Worm (Caenorhabditis elegans) whole organism, young adult: ENCODE measurements around the gene F44D12.8.

Experiments used
- B0261.1 ChIP-seq: sonication (generic microtip); optimal IDR thresholded peaks from 2 replicates; lab custom pipeline; 2016; ENCODE audit warnings: mild to moderate bottlenecking, missing genetic modification characterization, moderate library complexity, missing compliant biosample characterization
- D2030.7 ChIP-seq: fragments of 200-800 bp; sonication (Bioruptor generic); IDR thresholded peaks from 2 replicates; pipeline ENCODE4 v1.3.6; 2022; ENCODE audit warnings: missing genetic modification reagents, missing genetic modification characterization, missing compliant biosample characterization
- F22D6.2 ChIP-seq: sonication (generic microtip); optimal IDR thresholded peaks from 2 replicates; lab custom pipeline; 2016; ENCODE audit warnings: mild to moderate bottlenecking, missing genetic modification characterization, missing compliant biosample characterization
- F49E8.2 ChIP-seq: sonication (generic microtip); optimal IDR thresholded peaks from 3 replicates; lab custom pipeline; 2017; ENCODE audit warnings: missing genetic modification characterization, mild to moderate bottlenecking, missing compliant biosample characterization, antibody characterized with exemption, moderate library complexity; ENCODE audit not compliant: insufficient read depth
- K11D2.4 ChIP-seq: fragments of 200-800 bp; sonication (Bioruptor generic); IDR thresholded peaks from 2 replicates; pipeline ENCODE4 v1.3.6; 2022; ENCODE audit warnings: missing genetic modification reagents, missing genetic modification characterization, missing compliant biosample characterization
- T26A5.8 ChIP-seq: sonication (generic microtip); optimal IDR thresholded peaks from 2 replicates; lab custom pipeline; 2016; ENCODE audit warnings: missing genetic modification characterization, missing compliant biosample characterization
- Y53G8AR.9 ChIP-seq: fragments of 200-800 bp; sonication (Bioruptor generic); conservative IDR thresholded peaks from 2 replicates; pipeline ENCODE4 v1.3.6; 2022; ENCODE audit warnings: missing genetic modification reagents, missing genetic modification characterization, missing compliant biosample characterization
- Y67H2A.10 ChIP-seq: fragments of 200-800 bp; sonication (Bioruptor generic); conservative IDR thresholded peaks from 2 replicates; pipeline ENCODE4 v1.3.6; 2022; ENCODE audit warnings: missing genetic modification reagents, missing genetic modification characterization, missing compliant biosample characterization
- Y79H2A.3 ChIP-seq: fragments of 200-800 bp; sonication (Bioruptor generic); conservative IDR thresholded peaks from 2 replicates; pipeline ENCODE4 v1.3.6; 2022; ENCODE audit warnings: missing genetic modification reagents, missing genetic modification characterization, missing compliant biosample characterization
- aptf-3 ChIP-seq: fragments of 200-800 bp; sonication (Bioruptor generic); IDR thresholded peaks from 2 replicates; pipeline ENCODE4 v1.3.6; 2022; ENCODE audit warnings: missing genetic modification characterization, missing compliant biosample characterization
- attf-3 ChIP-seq: fragments of 200-800 bp; sonication (Bioruptor generic); conservative IDR thresholded peaks from 2 replicates; pipeline ENCODE4 v1.3.6; 2022; ENCODE audit warnings: missing genetic modification reagents, missing genetic modification characterization, missing compliant biosample characterization
- bed-2 ChIP-seq: fragments of 200-800 bp; sonication (Bioruptor generic); IDR thresholded peaks from 2 replicates; pipeline ENCODE4 v1.3.6; 2022; ENCODE audit warnings: missing genetic modification reagents, missing genetic modification characterization, missing compliant biosample characterization
- cebp-1 ChIP-seq, 2 experiments: fragments of 200-800 bp in 1 of 2; sonication (Bioruptor generic) in 1 of 2; sonication (generic microtip) in 1 of 2; IDR thresholded peaks in 1 of 2; optimal IDR thresholded peaks in 1 of 2; 2 replicates each; pipeline versions ENCODE4 v1.3.6 to Lab custom; 2017 to 2022; ENCODE audit warnings: missing compliant biosample characterization in 2 of 2, missing genetic modification characterization in 2 of 2, mild to moderate bottlenecking in 1 of 2, missing genetic modification reagents in 1 of 2, moderate library complexity in 1 of 2
- ceh-40 ChIP-seq: fragments of 200-800 bp; sonication (Bioruptor generic); IDR thresholded peaks from 2 replicates; pipeline ENCODE4 v1.3.6; 2022; ENCODE audit warnings: missing genetic modification characterization, missing compliant biosample characterization
- ceh-79 ChIP-seq: sonication (generic microtip); optimal IDR thresholded peaks from 2 replicates; lab custom pipeline; 2017; ENCODE audit warnings: mild to moderate bottlenecking, missing genetic modification characterization, missing compliant biosample characterization
- dpff-1 ChIP-seq: sonication (generic microtip); optimal IDR thresholded peaks from 2 replicates; lab custom pipeline; 2017; ENCODE audit warnings: mild to moderate bottlenecking, missing genetic modification characterization, missing compliant biosample characterization
- egl-44 ChIP-seq: fragments of 200-800 bp; sonication (Bioruptor generic); IDR thresholded peaks from 2 replicates; pipeline ENCODE4 v1.3.6; 2022; ENCODE audit warnings: missing genetic modification reagents, missing genetic modification characterization, missing compliant biosample characterization
- ets-4 ChIP-seq: fragments of 200-800 bp; sonication (Bioruptor generic); optimal IDR thresholded peaks from 2 replicates; lab custom pipeline; 2018; ENCODE audit warnings: mild to moderate bottlenecking, missing genetic modification characterization, missing compliant biosample characterization
- gei-17 ChIP-seq: fragments of 200-800 bp; sonication (Bioruptor generic); optimal IDR thresholded peaks from 2 replicates; lab custom pipeline; 2018; ENCODE audit warnings: mild to moderate bottlenecking, missing genetic modification characterization, missing compliant biosample characterization
- hmg-1.2 ChIP-seq: fragments of 200-800 bp; sonication (Bioruptor generic); IDR thresholded peaks from 2 replicates; pipeline ENCODE4 v1.3.6; 2022; ENCODE audit warnings: missing genetic modification reagents, missing genetic modification characterization, missing compliant biosample characterization
- lin-26 ChIP-seq: fragments of 200-800 bp; sonication (Bioruptor generic); IDR thresholded peaks from 2 replicates; pipeline ENCODE4 v1.3.6; 2022; ENCODE audit warnings: missing genetic modification reagents, missing genetic modification characterization, missing compliant biosample characterization
- lin-54 ChIP-seq: fragments of 200-800 bp; sonication (Bioruptor generic); optimal IDR thresholded peaks from 2 replicates; lab custom pipeline; 2018; ENCODE audit warnings: mild to moderate bottlenecking, missing genetic modification characterization, missing compliant biosample characterization
- madf-10 ChIP-seq: sonication (generic microtip); optimal IDR thresholded peaks from 2 replicates; lab custom pipeline; 2016; ENCODE audit warnings: mild to moderate bottlenecking, missing genetic modification characterization, missing compliant biosample characterization
- mcd-1 ChIP-seq: fragments of 200-800 bp; sonication (Bioruptor generic); IDR thresholded peaks from 2 replicates; pipeline ENCODE4 v1.3.6; 2022; ENCODE audit warnings: missing genetic modification reagents, missing genetic modification characterization, missing compliant biosample characterization
- pbrm-1 ChIP-seq: fragments of 200-800 bp; sonication (Bioruptor generic); IDR thresholded peaks from 2 replicates; pipeline ENCODE4 v1.3.6; 2022; ENCODE audit warnings: missing genetic modification reagents, missing genetic modification characterization, missing compliant biosample characterization
- pha-4 ChIP-seq: fragments of 150-350 bp; sonication (generic microtip); optimal IDR thresholded peaks from 2 replicates; lab custom pipeline; 2014; ENCODE audit warnings: missing biosample characterization, missing genetic modification reagents, missing genetic modification characterization
- rec-8 ChIP-seq, 2 experiments: sonication (generic microtip); optimal IDR thresholded peaks; 2 replicates each; lab custom pipeline; 2016; ENCODE audit warnings: mild to moderate bottlenecking in 2 of 2, missing genetic modification characterization in 2 of 2, missing genetic modification reagents in 2 of 2, missing genotype in 2 of 2, missing biosample characterization in 1 of 2, missing compliant biosample characterization in 1 of 2, moderate library complexity in 1 of 2
- repo-1 ChIP-seq: sonication (generic microtip); optimal IDR thresholded peaks from 2 replicates; lab custom pipeline; 2017; ENCODE audit warnings: mild to moderate bottlenecking, missing genetic modification characterization, missing compliant biosample characterization
- sdz-38 ChIP-seq: sonication (generic microtip); optimal IDR thresholded peaks from 2 replicates; lab custom pipeline; 2016; ENCODE audit warnings: missing genotype, missing genetic modification characterization, missing compliant biosample characterization
- snpc-1.1 ChIP-seq: sonication (generic microtip); optimal IDR thresholded peaks from 2 replicates; lab custom pipeline; 2017; ENCODE audit warnings: missing genetic modification characterization, mild to moderate bottlenecking, missing compliant biosample characterization, antibody characterized with exemption, moderate library complexity, missing genotype, missing genetic modification reagents; ENCODE audit not compliant: insufficient read depth
- snpc-4 ChIP-seq, 5 experiments: fragments of 150-350 bp in 1 of 5; sonication (generic microtip) in 4 of 5; optimal IDR thresholded peaks; 2 replicates each; lab custom pipeline; 2014 to 2018; ENCODE audit warnings: missing genetic modification characterization in 5 of 5, missing biosample characterization in 3 of 5, antibody characterized with exemption in 2 of 5, mild to moderate bottlenecking in 2 of 5, missing compliant biosample characterization in 2 of 5, missing genotype in 2 of 5, moderate library complexity in 2 of 5, missing genetic modification reagents in 1 of 5
- unc-130 ChIP-seq: sonication (generic microtip); optimal IDR thresholded peaks from 2 replicates; lab custom pipeline; 2016; ENCODE audit warnings: missing genetic modification reagents, missing genetic modification characterization, missing compliant biosample characterization
- unc-62 ChIP-seq: fragments of 150-350 bp; optimal IDR thresholded peaks from 2 replicates; lab custom pipeline; 2014; ENCODE audit warnings: missing biosample characterization, missing genetic modification reagents, missing genetic modification characterization
- zfh-2 ChIP-seq: fragments of 200-800 bp; sonication (Bioruptor generic); conservative IDR thresholded peaks from 2 replicates; pipeline ENCODE4 v1.3.6; 2022; ENCODE audit warnings: missing genetic modification reagents, missing genetic modification characterization, missing compliant biosample characterization
- ztf-18 ChIP-seq: sonication (generic microtip); optimal IDR thresholded peaks from 2 replicates; lab custom pipeline; 2016; ENCODE audit warnings: missing genotype, mild to moderate bottlenecking, missing genetic modification characterization, missing compliant biosample characterization
- ztf-25 ChIP-seq: fragments of 200-800 bp; sonication (Bioruptor generic); IDR thresholded peaks from 2 replicates; pipeline ENCODE4 v1.3.6; 2022; ENCODE audit warnings: missing genetic modification reagents, missing genetic modification characterization, missing compliant biosample characterization

F44D12.8 gene

DNA sequence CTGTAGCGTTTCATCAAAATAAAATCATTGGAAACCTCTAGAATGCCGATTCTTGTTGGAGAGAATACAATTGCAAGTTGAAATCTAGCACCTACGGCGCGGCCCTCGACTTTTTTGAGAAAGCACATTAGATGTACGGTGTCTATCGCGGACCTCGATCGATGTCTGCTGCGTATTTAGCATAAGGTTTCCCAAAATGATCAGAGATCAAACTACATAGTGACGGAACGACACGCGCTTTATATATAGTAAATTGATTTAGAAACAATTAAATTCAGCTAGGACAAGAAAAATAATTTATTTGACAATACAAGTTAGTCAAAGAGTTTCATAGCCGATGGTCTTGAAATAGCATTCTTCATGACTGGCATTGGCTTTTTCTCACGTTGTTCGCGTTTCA is 3.0 kb downstream of the F44D12.8 start:
- TF ChIP-seq B0261.1 (tag; lab: Kevin White, UChicago) (no peak), F22D6.2 (tag; lab: Kevin White, UChicago) (no peak), madf-10 (no peak), F49E8.2 (tag; lab: Kevin White, UChicago) (no peak), Y79H2A.3 (GFP tag; lab: Robert Waterston, UW) (no peak), pbrm-1 (GFP tag; lab: Robert Waterston, UW) (peak; percentile 54), egl-44 (GFP tag; lab: Robert Waterston, UW) (no peak), hmg-1.2 (GFP tag; lab: Robert Waterston, UW) (peak; percentile 51), zfh-2 (no peak), mcd-1 (GFP tag; lab: Robert Waterston, UW) (no peak), aptf-3 (no peak), ztf-18 (tag; lab: Kevin White, UChicago) (no peak), K11D2.4 (no peak), ets-4 (GFP tag; lab: Kevin White, UChicago) (no peak), cebp-1 (GFP tag; IDR thresholded peaks at IDR 0.05; lab: Robert Waterston, UW) (no peak), cebp-1 (tag; optimal IDR thresholded peaks at IDR 0.05; lab: Kevin White, UChicago) (no peak), ztf-25 (no peak), Y53G8AR.9 (GFP tag; lab: Robert Waterston, UW) (no peak), snpc-1.1 (tag; lab: Kevin White, UChicago) (peak; percentile 71), pha-4 (tag; lab: Kevin White, UChicago) (no peak), attf-3 (GFP tag; lab: Robert Waterston, UW) (no peak), unc-62 (GFP tag; lab: Kevin White, UChicago) (no peak), snpc-4 (GFP tag; optimal IDR thresholded peaks at IDR 0.05; lab: Kevin White, UChicago) (no peak), snpc-4 (tag; optimal IDR thresholded peaks at IDR 0.05; lab: Kevin White, UChicago) (peak in 2 of 4 experiments; percentile 62 to 85)

DNA sequence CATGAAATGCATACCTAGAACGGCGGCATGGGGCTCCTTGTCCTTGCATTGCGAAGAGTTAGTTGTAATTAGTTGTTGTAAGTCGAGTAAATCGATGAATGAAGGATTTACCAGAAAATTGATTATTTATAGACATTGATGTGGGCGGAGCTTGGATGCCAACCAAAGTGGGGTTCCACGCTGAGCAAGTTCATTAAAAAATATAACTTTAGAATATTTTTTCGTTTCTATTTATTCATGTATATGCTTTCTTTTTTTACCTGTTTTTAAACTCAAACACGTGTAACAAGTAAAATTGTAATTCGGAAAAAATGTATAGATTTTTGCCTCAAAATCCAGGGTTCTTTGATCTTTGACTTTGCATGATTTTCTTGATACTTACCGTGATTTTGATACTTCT is 4.5 kb downstream of the F44D12.8 start, which contains the start of gene gipc-2:
Gene gipc-2 (minus strand): TSS at position 101 of the 400 bp plus-strand sequence.
- TF ChIP-seq unc-130 = no peak
- no peak for TF ChIP-seq bed-2
- TF ChIP-seq D2030.7 (GFP tag; lab: Robert Waterston, UW) = no peak
- TF ChIP-seq Y67H2A.10 (GFP tag; lab: Robert Waterston, UW) = no peak
- no peak for TF ChIP-seq gei-17 (GFP tag; lab: Kevin White, UChicago)
- TF ChIP-seq ceh-79 (tag; lab: Kevin White, UChicago) = no peak
- no peak for TF ChIP-seq lin-54
- no peak for TF ChIP-seq lin-26 (GFP tag; lab: Robert Waterston, UW)
- TF ChIP-seq T26A5.8 (tag; lab: Kevin White, UChicago) = no peak
- no peak for TF ChIP-seq repo-1 (tag; lab: Kevin White, UChicago)
- TF ChIP-seq F49E8.2 (tag; lab: Kevin White, UChicago) = no peak
- TF ChIP-seq ceh-40 = no peak
- TF ChIP-seq sdz-38 (tag; lab: Kevin White, UChicago) = no peak
- no peak for TF ChIP-seq rec-8 (tag; optimal IDR thresholded peaks at IDR 0.05; lab: Kevin White, UChicago)
- no peak for TF ChIP-seq dpff-1 (tag; lab: Kevin White, UChicago)
- TF ChIP-seq Y79H2A.3 (GFP tag; lab: Robert Waterston, UW) = no peak
